Fruit fly (Drosophila melanogaster) whole organism, embryonic: ENCODE data around the gene CG32647.

ENCODE experiments used
- Atf3 ChIP-seq: fragments of 200-800 bp; sonication (Bioruptor generic); optimal IDR thresholded peaks from 3 replicates; lab custom pipeline; 2016; ENCODE audit warnings: missing biosample characterization, missing genetic modification characterization
- CG10267 ChIP-seq: fragments of 200-800 bp; sonication (Bioruptor generic); optimal IDR thresholded peaks from 2 replicates; lab custom pipeline; 2018; ENCODE audit warnings: missing biosample characterization, mild to moderate bottlenecking, missing genetic modification characterization, moderate library complexity
- CG10274 ChIP-seq: fragments of 200-800 bp; sonication (Bioruptor generic); optimal IDR thresholded peaks from 3 replicates; lab custom pipeline; 2017; ENCODE audit warnings: missing biosample characterization, mild to moderate bottlenecking, missing genetic modification characterization
- CG12391 ChIP-seq: fragments of 200-800 bp; sonication (Bioruptor generic); optimal IDR thresholded peaks from 3 replicates; lab custom pipeline; 2018; ENCODE audit warnings: missing biosample characterization, mild to moderate bottlenecking, missing genetic modification characterization, moderate library complexity
- CG12659 ChIP-seq: fragments of 200-800 bp; sonication (Bioruptor generic); optimal IDR thresholded peaks from 3 replicates; lab custom pipeline; 2017; ENCODE audit warnings: mild to moderate bottlenecking, missing biosample characterization, missing genetic modification reagents, missing genetic modification characterization
- CG14710 ChIP-seq: fragments of 200-800 bp; sonication (Bioruptor generic); optimal IDR thresholded peaks from 3 replicates; lab custom pipeline; 2019; ENCODE audit warnings: missing biosample characterization, mild to moderate bottlenecking, missing genetic modification characterization, moderate library complexity
- CG14965 ChIP-seq: fragments of 200-800 bp; sonication (Bioruptor generic); optimal IDR thresholded peaks from 2 replicates; lab custom pipeline; 2016; ENCODE audit warnings: missing biosample characterization, missing genetic modification characterization, borderline replicate concordance
- CG1603 ChIP-seq: fragments of 200-800 bp; sonication (Bioruptor generic); optimal IDR thresholded peaks from 2 replicates; lab custom pipeline; 2019; ENCODE audit warnings: missing biosample characterization, mild to moderate bottlenecking, missing genetic modification characterization, moderate library complexity
- CG18599 ChIP-seq: fragments of 200-800 bp; sonication (Bioruptor generic); optimal IDR thresholded peaks from 3 replicates; lab custom pipeline; 2017; ENCODE audit warnings: missing biosample characterization, missing genetic modification characterization, mild to moderate bottlenecking, moderate library complexity, missing genetic modification reagents
- CG18619 ChIP-seq: fragments of 200-800 bp; sonication (Bioruptor generic); optimal IDR thresholded peaks from 3 replicates; lab custom pipeline; 2017; ENCODE audit warnings: missing biosample characterization, mild to moderate bottlenecking, missing genetic modification characterization
- CG2678 ChIP-seq: fragments of 200-800 bp; sonication (Bioruptor generic); optimal IDR thresholded peaks from 3 replicates; lab custom pipeline; 2019; ENCODE audit warnings: missing biosample characterization, mild to moderate bottlenecking, missing genetic modification characterization, moderate library complexity
- CG2712 ChIP-seq: fragments of 200-800 bp; optimal IDR thresholded peaks from 3 replicates; lab custom pipeline; 2019; ENCODE audit warnings: missing biosample characterization, mild to moderate bottlenecking, missing genetic modification characterization, moderate library complexity
- CG2889 ChIP-seq: fragments of 200-800 bp; sonication (Bioruptor generic); IDR thresholded peaks from 3 replicates; pipeline ENCODE4 v1.3.6; 2022; ENCODE audit warnings: missing biosample characterization, missing genetic modification characterization
- CG3726 ChIP-seq: fragments of 200-800 bp; sonication (Bioruptor generic); IDR thresholded peaks from 3 replicates; pipeline ENCODE4, ENCODE4 v1.3.6; 2022; ENCODE audit warnings: missing biosample characterization, missing genetic modification characterization
- CG42726 ChIP-seq: fragments of 200-800 bp; sonication (Bioruptor generic); IDR thresholded peaks from 2 replicates; pipeline ENCODE4 v1.3.6; 2022; ENCODE audit warnings: missing biosample characterization, missing genetic modification characterization; ENCODE audit not compliant: partially characterized antibody
- CG8290 ChIP-seq, 3 experiments: fragments of 200-800 bp; sonication (Bioruptor generic); optimal IDR thresholded peaks; 2 replicates each; lab custom pipeline; 2016 to 2019; ENCODE audit warnings: missing biosample characterization in 3 of 3, missing genetic modification characterization in 3 of 3, mild to moderate bottlenecking in 2 of 3, moderate library complexity in 1 of 3
- CG8359 ChIP-seq: fragments of 200-800 bp; sonication (Bioruptor generic); optimal IDR thresholded peaks from 2 replicates; lab custom pipeline; 2017; ENCODE audit warnings: missing biosample characterization, mild to moderate bottlenecking, missing genetic modification characterization, borderline replicate concordance
- CG9437 ChIP-seq: fragments of 200-800 bp; sonication (Bioruptor generic); optimal IDR thresholded peaks from 2 replicates; lab custom pipeline; 2018; ENCODE audit warnings: missing biosample characterization, mild to moderate bottlenecking, missing genetic modification characterization
- Dek ChIP-seq: fragments of 200-800 bp; sonication (Bioruptor generic); optimal IDR thresholded peaks from 3 replicates; lab custom pipeline; 2019; ENCODE audit warnings: missing biosample characterization, mild to moderate bottlenecking, missing genetic modification characterization, moderate library complexity
- Dll ChIP-seq: fragments of 200-800 bp; sonication (Bioruptor generic); IDR thresholded peaks from 4 replicates; pipeline ENCODE4 v1.3.6; 2022; ENCODE audit warnings: missing biosample characterization, missing genetic modification characterization; ENCODE audit not compliant: partially characterized antibody
- Doc2 ChIP-seq: fragments of 200-800 bp; sonication (Bioruptor generic); IDR thresholded peaks from 2 replicates; pipeline ENCODE4 v1.3.6; 2022; ENCODE audit warnings: missing biosample characterization, missing genetic modification characterization
- HLH54F ChIP-seq: fragments of 200-800 bp; sonication (Bioruptor generic); optimal IDR thresholded peaks from 3 replicates; lab custom pipeline; 2016; ENCODE audit warnings: missing biosample characterization, missing genetic modification characterization
- HmgZ ChIP-seq: fragments of 200-800 bp; sonication (Bioruptor generic); optimal IDR thresholded peaks from 2 replicates; lab custom pipeline; 2018; ENCODE audit warnings: missing biosample characterization, mild to moderate bottlenecking, missing genetic modification characterization
- Mrtf ChIP-seq: fragments of 200-800 bp; sonication (Bioruptor generic); IDR thresholded peaks from 3 replicates; pipeline ENCODE4 v1.3.6; 2022; ENCODE audit warnings: missing biosample characterization, missing genetic modification characterization
- NfI ChIP-seq: fragments of 200-800 bp; sonication (Bioruptor generic); optimal IDR thresholded peaks from 3 replicates; lab custom pipeline; 2018; ENCODE audit warnings: missing biosample characterization, mild to moderate bottlenecking, missing genetic modification characterization, moderate library complexity
- ato ChIP-seq: fragments of 200-800 bp; sonication (Bioruptor generic); IDR thresholded peaks from 2 replicates; pipeline ENCODE4 v1.3.6; 2022; ENCODE audit warnings: missing biosample characterization, missing genetic modification characterization; ENCODE audit not compliant: partially characterized antibody
- bcd ChIP-seq: fragments of 200-800 bp; sonication (Bioruptor generic); optimal IDR thresholded peaks from 2 replicates; lab custom pipeline; 2017; ENCODE audit warnings: missing biosample characterization, mild to moderate bottlenecking, missing genetic modification characterization
- emc ChIP-seq: fragments of 200-800 bp; sonication (Bioruptor generic); optimal IDR thresholded peaks from 2 replicates; lab custom pipeline; 2016; ENCODE audit warnings: missing biosample characterization, missing genetic modification characterization
- fd3F ChIP-seq: fragments of 200-800 bp; sonication (Bioruptor generic); optimal IDR thresholded peaks from 2 replicates; lab custom pipeline; 2018; ENCODE audit warnings: missing biosample characterization, mild to moderate bottlenecking, missing genetic modification characterization, moderate library complexity
- grn ChIP-seq: fragments of 200-800 bp; sonication (Bioruptor generic); optimal IDR thresholded peaks from 3 replicates; lab custom pipeline; 2017; ENCODE audit warnings: missing biosample characterization, missing genetic modification characterization
- hkb ChIP-seq, 2 experiments: fragments of 200-800 bp in 1 of 2; fragments of >200 bp in 1 of 2; sonication (Bioruptor generic) in 1 of 2; IDR thresholded peaks in 1 of 2; optimal IDR thresholded peaks in 1 of 2; 2 replicates each; pipeline versions ENCODE4 v1.3.6 to Lab custom; 2017 to 2022; ENCODE audit warnings: missing biosample characterization in 1 of 2, missing genetic modification characterization in 1 of 2
- ind ChIP-seq: fragments of 200-800 bp; sonication (Bioruptor generic); optimal IDR thresholded peaks from 3 replicates; lab custom pipeline; 2016; ENCODE audit warnings: missing biosample characterization, missing genetic modification characterization
- kay ChIP-seq: fragments of 200-800 bp; sonication (Bioruptor generic); optimal IDR thresholded peaks from 2 replicates; lab custom pipeline; 2016; ENCODE audit warnings: missing biosample characterization, missing genetic modification characterization
- kni ChIP-seq: fragments of 200-800 bp; sonication (Bioruptor generic); optimal IDR thresholded peaks from 3 replicates; lab custom pipeline; 2017; ENCODE audit warnings: mild to moderate bottlenecking, missing biosample characterization, missing genetic modification reagents, missing genetic modification characterization
- nerfin-2 ChIP-seq: fragments of 200-800 bp; sonication (Bioruptor generic); IDR thresholded peaks from 2 replicates; pipeline ENCODE4 v1.3.6; 2022; ENCODE audit warnings: missing biosample characterization, missing genetic modification characterization; ENCODE audit not compliant: partially characterized antibody
- nmo ChIP-seq: fragments of 200-800 bp; sonication (Bioruptor generic); optimal IDR thresholded peaks from 2 replicates; lab custom pipeline; 2018; ENCODE audit warnings: missing biosample characterization, mild to moderate bottlenecking, missing genetic modification characterization, moderate library complexity
- p53 ChIP-seq: fragments of 200-800 bp; sonication (Bioruptor generic); optimal IDR thresholded peaks from 2 replicates; lab custom pipeline; 2016; ENCODE audit warnings: missing biosample characterization, missing genetic modification characterization
- pita ChIP-seq: fragments of 200-800 bp; sonication (Bioruptor generic); optimal IDR thresholded peaks from 2 replicates; lab custom pipeline; 2017; ENCODE audit warnings: missing biosample characterization, mild to moderate bottlenecking, missing genetic modification characterization
- pros ChIP-seq: fragments of 200-800 bp; sonication (Bioruptor generic); optimal IDR thresholded peaks from 3 replicates; lab custom pipeline; 2019; ENCODE audit warnings: missing biosample characterization, mild to moderate bottlenecking, missing genetic modification characterization, moderate library complexity
- ranshi ChIP-seq: fragments of 200-800 bp; sonication (Bioruptor generic); IDR thresholded peaks from 2 replicates; pipeline ENCODE4 v1.3.6; 2022; ENCODE audit warnings: missing biosample characterization, missing genetic modification characterization
- salm ChIP-seq: fragments of 200-800 bp; sonication (Bioruptor generic); optimal IDR thresholded peaks from 2 replicates; lab custom pipeline; 2018; ENCODE audit warnings: missing biosample characterization, mild to moderate bottlenecking, missing genetic modification characterization
- scrt ChIP-seq: fragments of 200-800 bp; sonication (Bioruptor generic); optimal IDR thresholded peaks from 2 replicates; lab custom pipeline; 2018; ENCODE audit warnings: missing biosample characterization, mild to moderate bottlenecking, missing genetic modification characterization, moderate library complexity
- sqz ChIP-seq: fragments of 200-800 bp; sonication (Bioruptor generic); optimal IDR thresholded peaks from 3 replicates; lab custom pipeline; 2018; ENCODE audit warnings: missing biosample characterization, mild to moderate bottlenecking, missing genetic modification characterization
- stc ChIP-seq: fragments of 200-800 bp; sonication (Bioruptor generic); IDR thresholded peaks from 2 replicates; pipeline ENCODE4 v1.3.6; 2022; ENCODE audit warnings: missing biosample characterization, missing genetic modification characterization
- tll ChIP-seq, 2 experiments: fragments of 200-800 bp in 1 of 2; fragments of >200 bp in 1 of 2; sonication (Bioruptor generic) in 1 of 2; optimal IDR thresholded peaks; 2 replicates each; lab custom pipeline; 2017 to 2019; ENCODE audit warnings: missing biosample characterization in 2 of 2, missing genetic modification characterization in 2 of 2, mild to moderate bottlenecking in 1 of 2, moderate library complexity in 1 of 2

Gene CG32647

DNA sequence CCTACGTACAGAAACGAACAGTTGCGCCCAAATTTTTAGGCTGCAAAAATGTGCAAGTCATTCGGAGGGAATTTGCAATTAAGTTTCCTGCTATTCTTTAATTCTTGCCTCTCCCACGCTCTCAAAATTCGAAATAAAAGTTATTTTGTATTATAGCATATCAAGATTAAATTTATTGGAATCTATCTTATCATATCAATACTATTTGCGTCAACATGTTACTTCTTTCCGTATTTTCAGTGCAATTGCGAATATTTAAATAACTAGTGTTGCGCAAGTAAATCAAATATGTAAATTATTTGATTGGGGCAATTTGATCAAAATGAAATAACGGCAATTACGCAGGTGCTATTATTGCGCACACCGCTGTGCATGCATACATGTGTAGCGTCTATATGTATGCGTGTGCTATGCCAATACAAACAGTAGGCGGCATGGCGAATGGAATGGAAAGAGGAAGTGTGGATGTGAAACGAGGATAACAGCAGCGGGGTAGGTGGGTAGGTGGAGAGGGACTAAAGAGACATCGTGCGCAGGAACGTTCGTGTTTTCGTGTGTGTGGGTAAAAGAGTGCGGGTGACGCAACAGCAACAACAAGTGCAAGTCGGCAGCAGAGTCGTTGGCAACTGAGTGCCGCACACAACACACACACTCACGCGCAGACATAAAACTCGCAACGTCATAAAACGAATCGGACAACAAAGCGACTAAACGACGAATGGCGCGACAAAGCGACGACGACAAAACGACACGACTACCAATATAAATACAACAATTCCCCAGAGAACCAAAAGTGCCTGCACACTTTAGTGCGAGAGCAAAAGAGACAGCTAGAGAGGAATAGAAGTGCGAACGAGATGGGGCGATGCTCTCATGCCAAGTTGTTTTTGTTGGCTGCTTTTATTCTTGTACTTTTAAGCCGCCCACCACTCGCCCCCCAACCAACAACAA is 49.0 kb downstream of the CG32647 start (continued):
- TF ChIP-seq NfI (GFP tag; lab: Kevin White, UChicago) (peak; percentile 94), CG1603 (peak; percentile 81), CG12391 (tag; lab: Kevin White, UChicago) (peak; percentile 95), emc (GFP tag; lab: Kevin White, UChicago) (peak; percentile 88), grn (GFP tag; lab: Kevin White, UChicago) (peak; percentile 75), sqz (GFP tag; lab: Kevin White, UChicago) (peak; percentile 75), CG14710 (tag; lab: Kevin White, UChicago) (peak; percentile 95), CG2712 (tag; lab: Kevin White, UChicago) (peak; percentile 94), CG10267 (tag; lab: Kevin White, UChicago) (peak; percentile 89), kay (GFP tag; lab: Kevin White, UChicago) (peak; percentile 87), p53 (GFP tag; lab: Kevin White, UChicago) (peak; percentile 97), HmgZ (tag; lab: Kevin White, UChicago) (peak; percentile 91), bcd (GFP tag; lab: Kevin White, UChicago) (peak; percentile 95), ato (GFP tag; lab: Robert Waterston, UW) (no peak), CG12659 (GFP tag; lab: Kevin White, UChicago) (peak; percentile 97), CG18619 (GFP tag; lab: Kevin White, UChicago) (peak; percentile 96), fd3F (peak; percentile 92), stc (GFP tag; lab: Robert Waterston, UW) (peak; percentile 74), ind (GFP tag; lab: Kevin White, UChicago) (peak; percentile 93), nmo (peak; percentile 98), tll (GFP tag; optimal IDR thresholded peaks at IDR 0.05; lab: Kevin White, UChicago) (peak in 1 of 2 experiments; percentile 30), CG14965 (GFP tag; lab: Kevin White, UChicago) (peak; percentile 30), CG10274 (GFP tag; lab: Kevin White, UChicago) (peak; percentile 91), pros (GFP tag; lab: Kevin White, UChicago) (peak; percentile 81), ranshi (peak; percentile 68; the same call in 1 of the 2 replicates), Doc2 (GFP tag; lab: Robert Waterston, UW) (no peak), CG9437 (GFP tag; lab: Kevin White, UChicago) (peak; percentile 95), CG2678 (peak; percentile 98), CG8359 (GFP tag; lab: Kevin White, UChicago) (peak; percentile 85), kni (GFP tag; lab: Kevin White, UChicago) (peak; percentile 81), nerfin-2 (no peak), Dll (GFP tag; lab: Robert Waterston, UW) (no peak), CG3726 (GFP tag; lab: Robert Waterston, UW) (no peak), CG18599 (GFP tag; lab: Kevin White, UChicago) (peak; percentile 95), CG42726 (GFP tag; lab: Robert Waterston, UW) (no peak), scrt (peak; percentile 88), salm (tag; lab: Kevin White, UChicago) (peak; percentile 89), pita (no peak), CG8290 (GFP tag; optimal IDR thresholded peaks at IDR 0.05; lab: Kevin White, UChicago) (peak; percentile 77), CG8290 (tag; optimal IDR thresholded peaks at IDR 0.05; lab: Kevin White, UChicago) (peak; percentile 83 to 87), Mrtf (peak; percentile 72), Atf3 (GFP tag; lab: Kevin White, UChicago) (peak; percentile 87), HLH54F (GFP tag; lab: Kevin White, UChicago) (peak; percentile 94), hkb (optimal IDR thresholded peaks at IDR 0.05; lab: Kevin White, UChicago) (no peak), hkb (GFP tag; IDR thresholded peaks at IDR 0.05; lab: Robert Waterston, UW) (peak; percentile 83), CG2889 (GFP tag; lab: Robert Waterston, UW) (peak; percentile 70; the same call in 2 of the 3 replicates), Dek (tag; lab: Kevin White, UChicago) (peak; percentile 92)
